Fruit fly (Drosophila melanogaster) whole organism, embryonic: ENCODE data around the gene CG10055.

Source experiments
- Adf1 ChIP-seq: fragments of 200-800 bp; sonication (Bioruptor generic); IDR thresholded peaks from 2 replicates; pipeline ENCODE4 v1.3.6; 2022; ENCODE audit warnings: missing biosample characterization, missing genetic modification characterization
- Atf3 ChIP-seq: fragments of 200-800 bp; sonication (Bioruptor generic); optimal IDR thresholded peaks from 3 replicates; lab custom pipeline; 2016; ENCODE audit warnings: missing biosample characterization, missing genetic modification characterization
- Blimp-1 ChIP-seq: fragments of 200-800 bp; sonication (Bioruptor generic); optimal IDR thresholded peaks from 3 replicates; lab custom pipeline; 2018; ENCODE audit warnings: missing biosample characterization, missing genetic modification characterization, mild to moderate bottlenecking, moderate library complexity, missing genetic modification reagents
- CG1024 ChIP-seq: fragments of 200-800 bp; sonication (Bioruptor generic); IDR thresholded peaks from 2 replicates; pipeline ENCODE4 v1.3.6; 2022; ENCODE audit warnings: missing biosample characterization, missing genetic modification characterization
- CG15696 ChIP-seq: fragments of 200-800 bp; sonication (Bioruptor generic); optimal IDR thresholded peaks from 2 replicates; lab custom pipeline; 2019; ENCODE audit warnings: missing biosample characterization, mild to moderate bottlenecking, missing genetic modification characterization, moderate library complexity
- CG16815 ChIP-seq: fragments of 200-800 bp; sonication (Bioruptor generic); optimal IDR thresholded peaks from 3 replicates; lab custom pipeline; 2017; ENCODE audit warnings: missing biosample characterization, mild to moderate bottlenecking, missing genetic modification characterization
- CG17385 ChIP-seq: fragments of 200-800 bp; sonication (Bioruptor generic); optimal IDR thresholded peaks from 3 replicates; lab custom pipeline; 2018; ENCODE audit warnings: missing biosample characterization, mild to moderate bottlenecking, missing genetic modification characterization
- CG18619 ChIP-seq: fragments of 200-800 bp; sonication (Bioruptor generic); optimal IDR thresholded peaks from 3 replicates; lab custom pipeline; 2017; ENCODE audit warnings: missing biosample characterization, mild to moderate bottlenecking, missing genetic modification characterization
- CG3065 ChIP-seq: fragments of 200-800 bp; sonication (Bioruptor generic); optimal IDR thresholded peaks from 2 replicates; lab custom pipeline; 2016; ENCODE audit warnings: missing biosample characterization, missing genetic modification characterization
- CG33213 ChIP-seq: fragments of 200-800 bp; sonication (Bioruptor generic); optimal IDR thresholded peaks from 3 replicates; lab custom pipeline; 2016; ENCODE audit warnings: missing biosample characterization, missing genetic modification characterization
- CG3847 ChIP-seq: fragments of 200-800 bp; sonication (Bioruptor generic); IDR thresholded peaks from 2 replicates; pipeline ENCODE4 v1.3.6; 2022; ENCODE audit warnings: missing biosample characterization, missing genetic modification characterization
- CG3995 ChIP-seq: fragments of 200-800 bp; sonication (Bioruptor generic); optimal IDR thresholded peaks from 3 replicates; lab custom pipeline; 2016; ENCODE audit warnings: missing biosample characterization, missing genetic modification characterization
- CG4854 ChIP-seq: fragments of 200-800 bp; sonication (Bioruptor generic); optimal IDR thresholded peaks from 2 replicates; lab custom pipeline; 2016; ENCODE audit warnings: missing biosample characterization, missing genetic modification characterization, inconsistent platforms
- CG7372 ChIP-seq: fragments of 200-800 bp; sonication (Bioruptor generic); IDR thresholded peaks from 2 replicates; pipeline ENCODE4 v1.3.6; 2022; ENCODE audit warnings: missing biosample characterization, missing genetic modification characterization
- CG7786 ChIP-seq: fragments of 200-800 bp; sonication (Bioruptor generic); optimal IDR thresholded peaks from 2 replicates; lab custom pipeline; 2016; ENCODE audit warnings: missing biosample characterization, missing genetic modification characterization
- CG8281 ChIP-seq: fragments of 200-800 bp; sonication (Bioruptor generic); optimal IDR thresholded peaks from 2 replicates; lab custom pipeline; 2018; ENCODE audit warnings: missing biosample characterization, mild to moderate bottlenecking, missing genetic modification characterization, moderate library complexity
- CG9215 ChIP-seq: fragments of 200-800 bp; sonication (Bioruptor generic); IDR thresholded peaks from 2 replicates; pipeline ENCODE4 v1.3.6; 2022; ENCODE audit warnings: missing biosample characterization, missing genetic modification characterization
- CG9876 ChIP-seq: fragments of 200-800 bp; sonication (Bioruptor generic); optimal IDR thresholded peaks from 2 replicates; lab custom pipeline; 2016; ENCODE audit warnings: missing biosample characterization, missing genetic modification characterization
- Camta ChIP-seq: fragments of 200-800 bp; sonication (Bioruptor generic); optimal IDR thresholded peaks from 2 replicates; lab custom pipeline; 2016; ENCODE audit warnings: missing biosample characterization, missing genetic modification characterization
- CrebB ChIP-seq: fragments of 200-800 bp; sonication (Bioruptor generic); optimal IDR thresholded peaks from 3 replicates; lab custom pipeline; 2018; ENCODE audit warnings: missing biosample characterization, mild to moderate bottlenecking, missing genetic modification characterization
- ERR ChIP-seq: fragments of 200-800 bp; sonication (Bioruptor generic); optimal IDR thresholded peaks from 2 replicates; lab custom pipeline; 2016; ENCODE audit warnings: missing biosample characterization, missing genetic modification characterization
- Fer2 ChIP-seq: fragments of 200-800 bp; sonication (Bioruptor generic); optimal IDR thresholded peaks from 2 replicates; lab custom pipeline; 2018; ENCODE audit warnings: missing biosample characterization, mild to moderate bottlenecking, missing genetic modification characterization, moderate library complexity
- Fer3 ChIP-seq: fragments of 200-800 bp; sonication (Bioruptor generic); optimal IDR thresholded peaks from 2 replicates; lab custom pipeline; 2018; ENCODE audit warnings: missing biosample characterization, mild to moderate bottlenecking, missing genetic modification characterization, moderate library complexity
- Gug ChIP-seq: fragments of 200-800 bp; sonication (Bioruptor generic); IDR thresholded peaks from 4 replicates; pipeline ENCODE4 v1.3.6; 2022; ENCODE audit warnings: missing biosample characterization, missing genetic modification characterization
- Hand ChIP-seq: fragments of 200-800 bp; sonication (Bioruptor generic); optimal IDR thresholded peaks from 2 replicates; lab custom pipeline; 2017; ENCODE audit warnings: mild to moderate bottlenecking, missing biosample characterization, missing genetic modification reagents, missing genetic modification characterization
- HmgD ChIP-seq: fragments of 200-800 bp; sonication (Bioruptor generic); optimal IDR thresholded peaks from 3 replicates; lab custom pipeline; 2016; ENCODE audit warnings: missing biosample characterization, missing genetic modification characterization
- Lim3 ChIP-seq: fragments of 200-800 bp; sonication (Bioruptor generic); IDR thresholded peaks from 2 replicates; pipeline ENCODE4 v1.3.6; 2022; ENCODE audit warnings: missing biosample characterization, missing genetic modification characterization
- Side ChIP-seq: fragments of 200-800 bp; sonication (Bioruptor generic); optimal IDR thresholded peaks from 2 replicates; lab custom pipeline; 2016; ENCODE audit warnings: missing biosample characterization, missing genetic modification characterization
- Taf1 ChIP-seq: fragments of 200-800 bp; sonication (Bioruptor generic); IDR thresholded peaks from 2 replicates; pipeline ENCODE4 v1.3.6; 2022; ENCODE audit warnings: missing biosample characterization, missing genetic modification characterization
- ash1 ChIP-seq: fragments of 200-800 bp; sonication (Bioruptor generic); optimal IDR thresholded peaks from 2 replicates; lab custom pipeline; 2018; ENCODE audit warnings: missing biosample characterization, mild to moderate bottlenecking, missing genetic modification characterization
- bbx ChIP-seq: fragments of 200-800 bp; sonication (Bioruptor generic); IDR thresholded peaks from 2 replicates; pipeline ENCODE4 v1.3.6; 2022; ENCODE audit warnings: missing biosample characterization, missing genetic modification characterization; ENCODE audit not compliant: partially characterized antibody
- btn ChIP-seq: fragments of 200-800 bp; sonication (Bioruptor generic); optimal IDR thresholded peaks from 2 replicates; lab custom pipeline; 2016; ENCODE audit warnings: missing biosample characterization, missing genetic modification characterization
- cato ChIP-seq: fragments of 200-800 bp; sonication (Bioruptor generic); optimal IDR thresholded peaks from 2 replicates; lab custom pipeline; 2016; ENCODE audit warnings: missing biosample characterization, missing genetic modification characterization, borderline replicate concordance
- ci ChIP-seq: fragments of 200-800 bp; sonication (Bioruptor generic); IDR thresholded peaks from 3 replicates; pipeline ENCODE4 v1.3.6; 2022; ENCODE audit warnings: missing biosample characterization, missing genetic modification characterization
- crol ChIP-seq: fragments of 200-800 bp; sonication (Bioruptor generic); IDR thresholded peaks from 2 replicates; pipeline ENCODE4 v1.3.6; 2022; ENCODE audit warnings: missing biosample characterization, missing genetic modification characterization
- fd3F ChIP-seq: fragments of 200-800 bp; sonication (Bioruptor generic); optimal IDR thresholded peaks from 2 replicates; lab custom pipeline; 2018; ENCODE audit warnings: missing biosample characterization, mild to moderate bottlenecking, missing genetic modification characterization, moderate library complexity
- gcm ChIP-seq: fragments of 200-800 bp; sonication (Bioruptor generic); optimal IDR thresholded peaks from 2 replicates; lab custom pipeline; 2019; ENCODE audit warnings: missing biosample characterization, mild to moderate bottlenecking, missing genetic modification characterization, moderate library complexity
- h ChIP-seq: fragments of >200 bp; optimal IDR thresholded peaks from 2 replicates; lab custom pipeline; 2017
- hbn ChIP-seq: fragments of 200-800 bp; sonication (Bioruptor generic); IDR thresholded peaks from 2 replicates; pipeline ENCODE4 v1.3.6; 2022; ENCODE audit warnings: missing biosample characterization, missing genetic modification characterization; ENCODE audit not compliant: partially characterized antibody
- kay ChIP-seq: fragments of 200-800 bp; sonication (Bioruptor generic); optimal IDR thresholded peaks from 2 replicates; lab custom pipeline; 2016; ENCODE audit warnings: missing biosample characterization, missing genetic modification characterization
- mam ChIP-seq: fragments of 200-800 bp; sonication (Bioruptor generic); optimal IDR thresholded peaks from 3 replicates; lab custom pipeline; 2016; ENCODE audit warnings: missing biosample characterization, missing genetic modification characterization
- otp ChIP-seq: fragments of 200-800 bp; sonication (Bioruptor generic); IDR thresholded peaks from 3 replicates; pipeline ENCODE4, ENCODE4 v1.3.6; 2022; ENCODE audit warnings: missing biosample characterization, missing genetic modification characterization
- p53 ChIP-seq: fragments of 200-800 bp; sonication (Bioruptor generic); optimal IDR thresholded peaks from 2 replicates; lab custom pipeline; 2016; ENCODE audit warnings: missing biosample characterization, missing genetic modification characterization
- prd ChIP-seq, 3 experiments: fragments of >200 bp in 2 of 3; fragments of 200-800 bp in 1 of 3; sonication (Bioruptor generic) in 1 of 3; optimal IDR thresholded peaks in 2 of 3; IDR thresholded peaks in 1 of 3; 2 replicates in 2 of 3; 3 replicates in 1 of 3; pipeline versions ENCODE4 v1.3.6 to Lab custom; 2017 to 2022; ENCODE audit warnings: missing biosample characterization in 1 of 3, missing genetic modification characterization in 1 of 3
- ranshi ChIP-seq: fragments of 200-800 bp; sonication (Bioruptor generic); IDR thresholded peaks from 2 replicates; pipeline ENCODE4 v1.3.6; 2022; ENCODE audit warnings: missing biosample characterization, missing genetic modification characterization
- row ChIP-seq: fragments of 200-800 bp; sonication (Bioruptor generic); IDR thresholded peaks from 3 replicates; pipeline ENCODE4 v1.3.6; 2022; ENCODE audit warnings: missing biosample characterization, missing genetic modification characterization
- salm ChIP-seq: fragments of 200-800 bp; sonication (Bioruptor generic); optimal IDR thresholded peaks from 2 replicates; lab custom pipeline; 2018; ENCODE audit warnings: missing biosample characterization, mild to moderate bottlenecking, missing genetic modification characterization
- sisA ChIP-seq: fragments of 200-800 bp; sonication (Bioruptor generic); IDR thresholded peaks from 2 replicates; pipeline ENCODE4 v1.3.6; 2022; ENCODE audit warnings: missing biosample characterization, missing genetic modification characterization
- slou ChIP-seq: fragments of 200-800 bp; sonication (Bioruptor generic); optimal IDR thresholded peaks from 3 replicates; lab custom pipeline; 2016; ENCODE audit warnings: missing biosample characterization, missing genetic modification characterization
- tap ChIP-seq: fragments of 200-800 bp; optimal IDR thresholded peaks from 3 replicates; lab custom pipeline; 2019; ENCODE audit warnings: missing biosample characterization, mild to moderate bottlenecking, missing genetic modification characterization, moderate library complexity

CG10055 gene

dm6 chr3R:7144245-7144904 is 42.1 kb downstream of the CG10055 start, which contains the start of the genes CG14610 and CG2656 (continued):
- TF ChIP-seq ERR (GFP tag; lab: Kevin White, UChicago) (peak; percentile 75), salm (tag; lab: Kevin White, UChicago) (no peak), hbn (peak; percentile 50), CG15696 (peak; percentile 40), gcm (GFP tag; lab: Kevin White, UChicago) (peak; percentile 20), sisA (GFP tag; lab: Robert Waterston, UW) (peak; percentile 66; the same call in 1 of the 2 replicates), CG3847 (peak; percentile 94), CG9215 (GFP tag; lab: Robert Waterston, UW) (no peak), Camta (GFP tag; lab: Kevin White, UChicago) (peak; percentile 60), Atf3 (GFP tag; lab: Kevin White, UChicago) (peak; percentile 58), Taf1 (GFP tag; lab: Robert Waterston, UW) (peak; percentile 31; the same call in 1 of the 2 replicates), ash1 (peak; percentile 31), prd (optimal IDR thresholded peaks at IDR 0.05; lab: Kevin White, UChicago) (no peak), prd (GFP tag; IDR thresholded peaks at IDR 0.05; lab: Robert Waterston, UW) (peak; percentile 73), otp (GFP tag; lab: Robert Waterston, UW) (0 out of 3 replicates have a peak, but pooled peaks have one; percentile 34), Gug (GFP tag; lab: Robert Waterston, UW) (peak; percentile 89), Fer3 (tag; lab: Kevin White, UChicago) (peak; percentile 62), fd3F (GFP tag; lab: Kevin White, UChicago) (peak; percentile 34), kay (peak; percentile 77), bbx (GFP tag; lab: Robert Waterston, UW) (peak; percentile 75), h (no peak), Blimp-1 (peak; percentile 59), CG16815 (peak; percentile 23), CG4854 (GFP tag; lab: Kevin White, UChicago) (peak; percentile 62), CG9876 (GFP tag; lab: Kevin White, UChicago) (peak; percentile 68), CG3065 (GFP tag; lab: Kevin White, UChicago) (peak; percentile 53), ci (GFP tag; lab: Robert Waterston, UW) (peak; percentile 86), Adf1 (GFP tag; lab: Robert Waterston, UW) (0 out of 2 replicates have a peak, but pooled peaks have one; percentile 16), Lim3 (GFP tag; lab: Robert Waterston, UW) (no peak), CG3995 (GFP tag; lab: Kevin White, UChicago) (peak; percentile 16), CG17385 (GFP tag; lab: Kevin White, UChicago) (peak; percentile 49), slou (GFP tag; lab: Kevin White, UChicago) (no peak), CG18619 (GFP tag; lab: Kevin White, UChicago) (peak; percentile 42), Hand (GFP tag; lab: Kevin White, UChicago) (no peak), Side (peak; percentile 68), CG1024 (GFP tag; lab: Robert Waterston, UW) (peak; percentile 74), CG7372 (GFP tag; lab: Robert Waterston, UW) (no peak), CrebB (tag; lab: Kevin White, UChicago) (peak; percentile 14), CG7786 (peak; percentile 84), p53 (GFP tag; lab: Kevin White, UChicago) (peak; percentile 80), tap (tag; lab: Kevin White, UChicago) (peak; percentile 30), CG8281 (tag; lab: Kevin White, UChicago) (no peak), row (GFP tag; lab: Robert Waterston, UW) (peak; percentile 48), cato (GFP tag; lab: Kevin White, UChicago) (peak; percentile 54), mam (GFP tag; lab: Kevin White, UChicago) (peak; percentile 88), crol (GFP tag; lab: Robert Waterston, UW) (no peak), btn (peak; percentile 51), ranshi (GFP tag; lab: Robert Waterston, UW) (0 out of 2 replicates have a peak, but pooled peaks have one; percentile 50), Fer2 (peak; percentile 8), HmgD (GFP tag; lab: Kevin White, UChicago) (peak; percentile 74), CG33213 (GFP tag; lab: Kevin White, UChicago) (peak; percentile 82)
